Fruit fly (Drosophila melanogaster): ENCODE results near the gene cib.

Gene cib

dm6 chrX:4100824-4101368, 5.0 kb upstream of the cib start, which contains the start of the genes Cmtr1 and CG15375 (continued):
- TF ChIP-seq dimm (GFP tag; IDR thresholded peaks at IDR 0.05), result no peak
- TF ChIP-seq dpn (GFP tag; optimal IDR thresholded peaks at IDR 0.05), result no peak
- TF ChIP-seq gt (GFP tag; IDR thresholded peaks at IDR 0.05), result no peak
- TF ChIP-seq CG12299 (tag; optimal IDR thresholded peaks at IDR 0.05), result no peak
- TF ChIP-seq CG13775 (GFP tag; optimal IDR thresholded peaks at IDR 0.05), result no peak
- no peak for TF ChIP-seq CG16863 (GFP tag; optimal IDR thresholded peaks at IDR 0.05)
- TF ChIP-seq B-H2 (GFP tag; optimal IDR thresholded peaks at IDR 0.05), result no peak
- peak; percentile 2 for TF ChIP-seq Sin3A (optimal IDR thresholded peaks at IDR 0.05)
- TF ChIP-seq Awh (GFP tag; IDR thresholded peaks at IDR 0.05), result no peak
- TF ChIP-seq Lhr (GFP tag; optimal IDR thresholded peaks at IDR 0.05), result peak; percentile 16
- no peak for TF ChIP-seq CG3163 (GFP tag; optimal IDR thresholded peaks at IDR 0.05)
- no peak for TF ChIP-seq wor (GFP tag; IDR thresholded peaks at IDR 0.05)
- TF ChIP-seq Usf (GFP tag; optimal IDR thresholded peaks at IDR 0.05), result no peak
- TF ChIP-seq CkIIα-i1 (GFP tag; IDR thresholded peaks at IDR 0.05), result no peak
- no peak for TF ChIP-seq sd (tag; optimal IDR thresholded peaks at IDR 0.05)
- TF ChIP-seq ATbp (GFP tag; optimal IDR thresholded peaks at IDR 0.05), result no peak
- TF ChIP-seq Rx (GFP tag; IDR thresholded peaks at IDR 0.05), result no peak
- no peak for TF ChIP-seq CG9609 (GFP tag; optimal IDR thresholded peaks at IDR 0.05)
- TF ChIP-seq HLHmδ (GFP tag; optimal IDR thresholded peaks at IDR 0.05), result no peak
- TF ChIP-seq Hr39 (optimal IDR thresholded peaks at IDR 0.05), result no peak
- TF ChIP-seq dmrt11E (tag; optimal IDR thresholded peaks at IDR 0.05), result no peak
- TF ChIP-seq grn (GFP tag; optimal IDR thresholded peaks at IDR 0.05), result no peak
- TF ChIP-seq pita (GFP tag; optimal IDR thresholded peaks at IDR 0.05), result no peak
- TF ChIP-seq dati (GFP tag; IDR thresholded peaks at IDR 0.05), result no peak
- no peak for TF ChIP-seq lmd (GFP tag; IDR thresholded peaks at IDR 0.05)
- no peak for TF ChIP-seq jing (GFP tag; optimal IDR thresholded peaks at IDR 0.05)
- no peak for TF ChIP-seq HLH3B (GFP tag; IDR thresholded peaks at IDR 0.05)
- TF ChIP-seq CG14965 (GFP tag; optimal IDR thresholded peaks at IDR 0.05; ENCODE audit: borderline replicate concordance), result no peak
- no peak for TF ChIP-seq ham (GFP tag; IDR thresholded peaks at IDR 0.05)
- no peak for TF ChIP-seq CG42726 (GFP tag; IDR thresholded peaks at IDR 0.05; ENCODE audit: partially characterized antibody)
- TF ChIP-seq sr (GFP tag; IDR thresholded peaks at IDR 0.05), result no peak
- no peak for TF ChIP-seq CG6683 (GFP tag; optimal IDR thresholded peaks at IDR 0.05)
- TF ChIP-seq Dip2 (GFP tag; IDR thresholded peaks at IDR 0.05), result no peak
- no peak for TF ChIP-seq CG17612 (GFP tag; IDR thresholded peaks at IDR 0.05)
- TF ChIP-seq CG13894 (tag; optimal IDR thresholded peaks at IDR 0.05), result no peak
- no peak for TF ChIP-seq Elba2 (GFP tag; optimal IDR thresholded peaks at IDR 0.05)
- TF ChIP-seq NFAT (GFP tag; IDR thresholded peaks at IDR 0.05), result no peak
- no peak for TF ChIP-seq CG10543 (GFP tag; optimal IDR thresholded peaks at IDR 0.05)
- no peak for TF ChIP-seq CG3281 (GFP tag; optimal IDR thresholded peaks at IDR 0.05)
- TF ChIP-seq peb (GFP tag; IDR thresholded peaks at IDR 0.05), result no peak
- no peak for TF ChIP-seq CG4282 (GFP tag; optimal IDR thresholded peaks at IDR 0.05)
- TF ChIP-seq E2f2 (GFP tag; IDR thresholded peaks at IDR 0.05), result peak; percentile 92
- peak; percentile 81 for TF ChIP-seq Opbp (GFP tag; IDR thresholded peaks at IDR 0.05; ENCODE audit: partially characterized antibody)
- TF ChIP-seq Bgb (GFP tag; IDR thresholded peaks at IDR 0.05; ENCODE audit: partially characterized antibody), result peak; percentile 84
- TF ChIP-seq kay (GFP tag; optimal IDR thresholded peaks at IDR 0.05), result no peak
- no peak for TF ChIP-seq abd-A (tag; optimal IDR thresholded peaks at IDR 0.05)
- TF ChIP-seq chinmo (GFP tag; IDR thresholded peaks at IDR 0.05; ENCODE audit: partially characterized antibody), result peak; percentile 74; the same call in 3 of the 4 replicates
- TF ChIP-seq gro (GFP tag; optimal IDR thresholded peaks at IDR 0.05), result no peak
- TF ChIP-seq CG8359 (GFP tag; optimal IDR thresholded peaks at IDR 0.05; ENCODE audit: borderline replicate concordance), result no peak
- no peak for TF ChIP-seq disco-r (GFP tag; optimal IDR thresholded peaks at IDR 0.05)
- TF ChIP-seq CG9817 (tag; optimal IDR thresholded peaks at IDR 0.05), result no peak
- TF ChIP-seq CG11504 (tag; optimal IDR thresholded peaks at IDR 0.05), result no peak
